Worm (Caenorhabditis elegans): ENCODE measurements around the gene T03F7.5.

- TF ChIP-seq lin-39 (tag; optimal IDR thresholded peaks at IDR 0.05) (no peak), zag-1 (tag; optimal IDR thresholded peaks at IDR 0.05) (no peak), skn-1 (tag; optimal IDR thresholded peaks at IDR 0.05) (no peak), ceh-28 (tag; optimal IDR thresholded peaks at IDR 0.05) (no peak), unc-39 (tag; optimal IDR thresholded peaks at IDR 0.05) (no peak), ztf-11 (tag; optimal IDR thresholded peaks at IDR 0.05) (no peak), nhr-77 (tag; optimal IDR thresholded peaks at IDR 0.05) (no peak), elt-2 (tag; optimal IDR thresholded peaks at IDR 0.05) (peak; percentile 8), elt-3 (tag; optimal IDR thresholded peaks at IDR 0.05) (no peak), sea-2 (GFP tag; optimal IDR thresholded peaks at IDR 0.05) (no peak)
Observed at ce11 chrV:11321719-11322118, 23.2 kb upstream of the T03F7.5 start, which contains the start of gene F47G9.4.
